Fruit fly (Drosophila melanogaster) whole organism, embryonic: Measurements from ENCODE around the gene Cks85A.

Experiments
- Adf1 ChIP-seq: fragments of 200-800 bp; sonication (Bioruptor generic); IDR thresholded peaks from 2 replicates; pipeline ENCODE4 v1.3.6; 2022; ENCODE audit warnings: missing biosample characterization, missing genetic modification characterization
- Antp ChIP-seq: fragments of 200-800 bp; sonication (Bioruptor generic); optimal IDR thresholded peaks from 3 replicates; lab custom pipeline; 2016; ENCODE audit warnings: missing biosample characterization, missing genetic modification characterization
- Atf6 ChIP-seq: fragments of 200-800 bp; sonication (Bioruptor generic); IDR thresholded peaks from 2 replicates; pipeline ENCODE4 v1.3.6; 2022; ENCODE audit warnings: missing biosample characterization, missing genetic modification characterization
- Bgb ChIP-seq: fragments of 200-800 bp; sonication (Bioruptor generic); IDR thresholded peaks from 2 replicates; pipeline ENCODE4 v1.3.6; 2022; ENCODE audit warnings: missing biosample characterization, missing genetic modification characterization; ENCODE audit not compliant: partially characterized antibody
- C15 ChIP-seq: fragments of 200-800 bp; sonication (Bioruptor generic); IDR thresholded peaks from 3 replicates; pipeline ENCODE4 v1.3.6; 2022; ENCODE audit warnings: missing biosample characterization, missing genetic modification characterization
- CG11504 ChIP-seq: fragments of 200-800 bp; sonication (Bioruptor generic); optimal IDR thresholded peaks from 3 replicates; lab custom pipeline; 2019; ENCODE audit warnings: missing biosample characterization, mild to moderate bottlenecking, missing genetic modification characterization, moderate library complexity
- CG11560 ChIP-seq: fragments of 200-800 bp; sonication (Bioruptor generic); IDR thresholded peaks from 3 replicates; pipeline ENCODE4 v1.3.6; 2022; ENCODE audit warnings: missing biosample characterization, missing genetic modification characterization
- CG12391 ChIP-seq: fragments of 200-800 bp; sonication (Bioruptor generic); optimal IDR thresholded peaks from 3 replicates; lab custom pipeline; 2018; ENCODE audit warnings: missing biosample characterization, mild to moderate bottlenecking, missing genetic modification characterization, moderate library complexity
- CG14667 ChIP-seq: fragments of 200-800 bp; sonication (Bioruptor generic); IDR thresholded peaks from 2 replicates; pipeline ENCODE4 v1.3.6; 2022; ENCODE audit warnings: missing biosample characterization, missing genetic modification characterization
- CG17361 ChIP-seq: fragments of 200-800 bp; sonication (Bioruptor generic); IDR thresholded peaks from 3 replicates; pipeline ENCODE4 v1.3.6; 2022; ENCODE audit warnings: missing biosample characterization, missing genetic modification characterization
- CG31365 ChIP-seq: fragments of 200-800 bp; sonication (Bioruptor generic); optimal IDR thresholded peaks from 2 replicates; lab custom pipeline; 2018; ENCODE audit warnings: missing biosample characterization, mild to moderate bottlenecking, missing genetic modification characterization
- CG31388 ChIP-seq: fragments of 200-800 bp; sonication (Bioruptor generic); optimal IDR thresholded peaks from 2 replicates; lab custom pipeline; 2016; ENCODE audit warnings: missing biosample characterization, missing genetic modification characterization
- CG31441 ChIP-seq: fragments of 200-800 bp; sonication (Bioruptor generic); IDR thresholded peaks from 2 replicates; pipeline ENCODE4 v1.3.6; 2022; ENCODE audit warnings: missing biosample characterization, missing genetic modification characterization
- CG32532 ChIP-seq: fragments of 200-800 bp; sonication (Bioruptor generic); IDR thresholded peaks from 2 replicates; pipeline ENCODE4 v1.3.6; 2022; ENCODE audit warnings: missing biosample characterization, missing genetic modification characterization
- CG33557 ChIP-seq: fragments of 200-800 bp; sonication (Bioruptor generic); optimal IDR thresholded peaks from 2 replicates; lab custom pipeline; 2019; ENCODE audit warnings: missing biosample characterization, mild to moderate bottlenecking, missing genetic modification characterization, moderate library complexity
- CG3726 ChIP-seq: fragments of 200-800 bp; sonication (Bioruptor generic); IDR thresholded peaks from 3 replicates; pipeline ENCODE4, ENCODE4 v1.3.6; 2022; ENCODE audit warnings: missing biosample characterization, missing genetic modification characterization
- CG4282 ChIP-seq: fragments of 200-800 bp; sonication (Bioruptor generic); optimal IDR thresholded peaks from 2 replicates; lab custom pipeline; 2016; ENCODE audit warnings: missing biosample characterization, missing genetic modification characterization
- CG5245 ChIP-seq: fragments of 200-800 bp; sonication (Bioruptor generic); optimal IDR thresholded peaks from 3 replicates; lab custom pipeline; 2016; ENCODE audit warnings: missing biosample characterization, missing genetic modification characterization
- Dbx ChIP-seq: fragments of 200-800 bp; sonication (Bioruptor generic); IDR thresholded peaks from 3 replicates; pipeline ENCODE4 v1.3.6; 2022; ENCODE audit warnings: missing biosample characterization, missing genetic modification characterization
- Fer2 ChIP-seq: fragments of 200-800 bp; sonication (Bioruptor generic); optimal IDR thresholded peaks from 2 replicates; lab custom pipeline; 2018; ENCODE audit warnings: missing biosample characterization, mild to moderate bottlenecking, missing genetic modification characterization, moderate library complexity
- HLH4C ChIP-seq: fragments of 200-800 bp; sonication (Bioruptor generic); IDR thresholded peaks from 3 replicates; pipeline ENCODE4 v1.3.6; 2022; ENCODE audit warnings: missing biosample characterization, missing genetic modification characterization; ENCODE audit not compliant: partially characterized antibody
- Hmx ChIP-seq: fragments of 200-800 bp; sonication (Bioruptor generic); optimal IDR thresholded peaks from 2 replicates; lab custom pipeline; 2016; ENCODE audit warnings: missing biosample characterization, missing genetic modification characterization
- Hr78 ChIP-seq, 2 experiments: fragments of 200-800 bp in 1 of 2; fragments of >200 bp in 1 of 2; sonication (Bioruptor generic) in 1 of 2; optimal IDR thresholded peaks; 2 replicates each; lab custom pipeline; 2017 to 2019; ENCODE audit warnings: missing biosample characterization in 2 of 2, missing genetic modification characterization in 2 of 2, mild to moderate bottlenecking in 1 of 2, moderate library complexity in 1 of 2
- MTF-1 ChIP-seq: fragments of 200-800 bp; sonication (Bioruptor generic); optimal IDR thresholded peaks from 2 replicates; lab custom pipeline; 2018; ENCODE audit warnings: missing biosample characterization, mild to moderate bottlenecking, missing genetic modification characterization, borderline replicate concordance
- Meics ChIP-seq: fragments of 200-800 bp; sonication (Bioruptor generic); optimal IDR thresholded peaks from 2 replicates; lab custom pipeline; 2017; ENCODE audit warnings: missing biosample characterization, mild to moderate bottlenecking, missing genetic modification characterization
- Myb ChIP-seq: fragments of 200-800 bp; sonication (Bioruptor generic); optimal IDR thresholded peaks from 2 replicates; lab custom pipeline; 2016; ENCODE audit warnings: missing biosample characterization, missing genetic modification characterization
- NK7.1 ChIP-seq: fragments of 200-800 bp; sonication (Bioruptor generic); optimal IDR thresholded peaks from 3 replicates; lab custom pipeline; 2016; ENCODE audit warnings: missing biosample characterization, missing genetic modification characterization
- Pdp1 ChIP-seq, 2 experiments: fragments of 200-800 bp; sonication (Bioruptor generic); optimal IDR thresholded peaks; 3 replicates each; lab custom pipeline; 2016; ENCODE audit warnings: missing biosample characterization in 2 of 2, missing genetic modification characterization in 2 of 2, mild to moderate bottlenecking in 1 of 2, moderate library complexity in 1 of 2
- Sry-δ ChIP-seq: fragments of 200-800 bp; sonication (Bioruptor generic); optimal IDR thresholded peaks from 2 replicates; lab custom pipeline; 2016; ENCODE audit warnings: missing biosample characterization, missing genetic modification characterization
- YL-1 ChIP-seq: fragments of 200-800 bp; sonication (Bioruptor generic); optimal IDR thresholded peaks from 3 replicates; lab custom pipeline; 2017; ENCODE audit warnings: missing biosample characterization, mild to moderate bottlenecking, missing genetic modification characterization
- amos ChIP-seq: fragments of 200-800 bp; sonication (Bioruptor generic); IDR thresholded peaks from 2 replicates; pipeline ENCODE4 v1.3.6; 2022; ENCODE audit warnings: missing biosample characterization, missing genetic modification characterization; ENCODE audit not compliant: partially characterized antibody
- bbx ChIP-seq: fragments of 200-800 bp; sonication (Bioruptor generic); IDR thresholded peaks from 2 replicates; pipeline ENCODE4 v1.3.6; 2022; ENCODE audit warnings: missing biosample characterization, missing genetic modification characterization; ENCODE audit not compliant: partially characterized antibody
- dmrt99B ChIP-seq: fragments of 200-800 bp; sonication (Bioruptor generic); optimal IDR thresholded peaks from 2 replicates; lab custom pipeline; 2018; ENCODE audit warnings: missing biosample characterization, mild to moderate bottlenecking, missing genetic modification characterization, moderate library complexity
- en ChIP-seq: fragments of 200-800 bp; sonication (Bioruptor generic); optimal IDR thresholded peaks from 2 replicates; lab custom pipeline; 2016; ENCODE audit warnings: missing biosample characterization, missing genetic modification characterization
- eve ChIP-seq, 2 experiments: fragments of >200 bp; optimal IDR thresholded peaks; 2 replicates each; lab custom pipeline; 2017; ENCODE audit warnings: missing biosample characterization in 2 of 2, missing genetic modification characterization in 2 of 2
- fd3F ChIP-seq: fragments of 200-800 bp; sonication (Bioruptor generic); optimal IDR thresholded peaks from 2 replicates; lab custom pipeline; 2018; ENCODE audit warnings: missing biosample characterization, mild to moderate bottlenecking, missing genetic modification characterization, moderate library complexity
- gt ChIP-seq: fragments of 200-800 bp; sonication (Bioruptor generic); IDR thresholded peaks from 2 replicates; pipeline ENCODE4 v1.3.6; 2022; ENCODE audit warnings: missing biosample characterization, missing genetic modification characterization
- hbn ChIP-seq: fragments of 200-800 bp; sonication (Bioruptor generic); IDR thresholded peaks from 2 replicates; pipeline ENCODE4 v1.3.6; 2022; ENCODE audit warnings: missing biosample characterization, missing genetic modification characterization; ENCODE audit not compliant: partially characterized antibody
- ind ChIP-seq: fragments of 200-800 bp; sonication (Bioruptor generic); optimal IDR thresholded peaks from 3 replicates; lab custom pipeline; 2016; ENCODE audit warnings: missing biosample characterization, missing genetic modification characterization
- jing ChIP-seq: fragments of 200-800 bp; sonication (Bioruptor generic); optimal IDR thresholded peaks from 2 replicates; lab custom pipeline; 2018; ENCODE audit warnings: missing biosample characterization, mild to moderate bottlenecking, missing genetic modification characterization
- pum ChIP-seq: fragments of 200-800 bp; sonication (Bioruptor generic); optimal IDR thresholded peaks from 2 replicates; lab custom pipeline; 2016; ENCODE audit warnings: missing biosample characterization, missing genetic modification characterization
- run ChIP-seq: fragments of 200-800 bp; sonication (Bioruptor generic); optimal IDR thresholded peaks from 3 replicates; lab custom pipeline; 2018; ENCODE audit warnings: missing biosample characterization, mild to moderate bottlenecking, missing genetic modification characterization
- salm ChIP-seq: fragments of 200-800 bp; sonication (Bioruptor generic); optimal IDR thresholded peaks from 2 replicates; lab custom pipeline; 2018; ENCODE audit warnings: missing biosample characterization, mild to moderate bottlenecking, missing genetic modification characterization
- toy ChIP-seq: fragments of 200-800 bp; sonication (Bioruptor generic); IDR thresholded peaks from 2 replicates; pipeline ENCODE4 v1.3.6; 2022; ENCODE audit warnings: missing biosample characterization, missing genetic modification characterization
- trh ChIP-seq: fragments of 200-800 bp; sonication (Bioruptor generic); optimal IDR thresholded peaks from 2 replicates; lab custom pipeline; 2016; ENCODE audit warnings: missing biosample characterization, missing genetic modification characterization
- tx ChIP-seq: fragments of 200-800 bp; sonication (Bioruptor generic); optimal IDR thresholded peaks from 2 replicates; lab custom pipeline; 2016; ENCODE audit warnings: missing biosample characterization, missing genetic modification characterization
- wdn ChIP-seq: fragments of 200-800 bp; sonication (Bioruptor generic); IDR thresholded peaks from 2 replicates; pipeline ENCODE4 v1.3.6; 2022; ENCODE audit warnings: missing biosample characterization, missing genetic modification characterization
- wek ChIP-seq: fragments of 200-800 bp; sonication (Bioruptor generic); optimal IDR thresholded peaks from 3 replicates; lab custom pipeline; 2018; ENCODE audit warnings: missing biosample characterization, mild to moderate bottlenecking, missing genetic modification characterization, moderate library complexity

The Cks85A gene

DNA sequence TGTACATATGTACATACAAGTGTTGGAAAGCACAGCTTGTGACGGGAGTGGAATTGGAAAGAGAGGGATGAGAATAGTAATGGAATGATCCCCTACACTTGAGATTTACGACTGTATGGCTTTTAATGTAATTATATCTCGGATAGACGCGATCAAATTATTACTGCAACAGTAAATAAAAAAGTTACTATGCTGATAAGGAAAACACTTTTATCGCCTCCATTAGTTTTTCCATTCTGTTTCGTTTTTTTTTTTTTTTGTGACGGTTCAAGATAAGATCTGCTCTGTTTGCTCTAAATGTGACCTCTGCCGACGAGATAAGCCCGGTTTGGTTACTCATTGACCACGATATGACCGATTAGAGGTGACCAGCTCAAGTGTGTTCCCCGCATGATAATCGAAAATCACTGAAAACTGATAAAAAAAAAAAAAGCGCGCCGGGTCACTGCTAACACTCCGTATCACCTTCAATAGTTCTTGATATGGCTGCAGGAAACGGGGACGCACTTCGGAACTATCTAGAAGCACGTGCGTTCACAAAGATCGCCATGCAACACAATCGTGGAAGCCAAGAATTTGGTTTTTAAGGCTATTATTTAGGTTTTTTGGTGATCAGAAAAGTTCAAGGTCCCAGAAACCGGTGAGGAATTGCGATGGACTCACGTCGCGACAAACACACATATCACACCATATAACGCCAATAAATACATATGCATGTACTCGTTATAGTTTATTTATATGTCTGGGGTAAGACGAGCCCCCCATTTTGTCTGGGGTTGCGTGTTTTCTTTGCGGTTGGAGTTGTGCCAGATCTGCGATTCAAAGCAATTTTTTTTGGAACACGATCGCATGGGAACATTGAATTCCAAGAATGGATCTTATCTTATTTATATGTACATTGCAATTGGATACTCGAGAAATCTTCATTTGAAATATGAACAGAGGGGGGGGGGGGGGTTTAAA is 47.4 kb downstream of the Cks85A start, which contains the start of gene p (continued):
- TF ChIP-seq Bgb (GFP tag; lab: Robert Waterston, UW) (no peak), CG11560 (no peak), CG32532 (GFP tag; lab: Robert Waterston, UW) (peak; percentile 55; the same call in 1 of the 2 replicates), CG31365 (tag; lab: Kevin White, UChicago) (no peak), tx (no peak), Antp (GFP tag; lab: Kevin White, UChicago) (peak; percentile 19), CG4282 (GFP tag; lab: Kevin White, UChicago) (no peak), NK7.1 (GFP tag; lab: Kevin White, UChicago) (peak; percentile 10), CG3726 (GFP tag; lab: Robert Waterston, UW) (no peak), Pdp1 (GFP tag; optimal IDR thresholded peaks at IDR 0.05; lab: Kevin White, UChicago) (peak; percentile 11 to 44), trh (GFP tag; lab: Kevin White, UChicago) (no peak), jing (no peak), Adf1 (GFP tag; lab: Robert Waterston, UW) (no peak), dmrt99B (tag; lab: Kevin White, UChicago) (peak; percentile 37), amos (no peak), CG14667 (GFP tag; lab: Robert Waterston, UW) (no peak), Hmx (GFP tag; lab: Kevin White, UChicago) (no peak), CG12391 (tag; lab: Kevin White, UChicago) (peak; percentile 17), toy (GFP tag; lab: Robert Waterston, UW) (no peak), C15 (GFP tag; lab: Robert Waterston, UW) (no peak), Sry-δ (GFP tag; lab: Kevin White, UChicago) (no peak), pum (GFP tag; lab: Kevin White, UChicago) (peak; percentile 43), HLH4C (no peak), CG31388 (GFP tag; lab: Kevin White, UChicago) (no peak), hbn (GFP tag; lab: Robert Waterston, UW) (no peak), run (tag; lab: Kevin White, UChicago) (peak; percentile 68), eve (GFP tag; optimal IDR thresholded peaks at IDR 0.05; lab: Kevin White, UChicago) (no peak), CG33557 (peak; percentile 63), wek (GFP tag; lab: Kevin White, UChicago) (peak; percentile 39), CG5245 (GFP tag; lab: Kevin White, UChicago) (peak; percentile 40), en (GFP tag; lab: Kevin White, UChicago) (no peak), Fer2 (tag; lab: Kevin White, UChicago) (peak; percentile 4), Meics (GFP tag; lab: Kevin White, UChicago) (peak; percentile 60), CG31441 (peak; percentile 26; the same call in 1 of the 2 replicates), CG11504 (tag; lab: Kevin White, UChicago) (peak; percentile 49), Dbx (GFP tag; lab: Robert Waterston, UW) (0 out of 3 replicates have a peak, but pooled peaks have one; percentile 25), gt (GFP tag; lab: Robert Waterston, UW) (no peak), Hr78 (GFP tag; optimal IDR thresholded peaks at IDR 0.05; lab: Kevin White, UChicago) (peak in 1 of 2 experiments; percentile 98), MTF-1 (GFP tag; lab: Kevin White, UChicago) (no peak), Myb (GFP tag; lab: Kevin White, UChicago) (peak; percentile 32), YL-1 (GFP tag; lab: Kevin White, UChicago) (peak; percentile 16), wdn (GFP tag; lab: Robert Waterston, UW) (0 out of 2 replicates have a peak, but pooled peaks have one; percentile 21), fd3F (GFP tag; lab: Kevin White, UChicago) (no peak), Atf6 (GFP tag; lab: Robert Waterston, UW) (0 out of 2 replicates have a peak, but pooled peaks have one; percentile 28), salm (peak; percentile 64), CG17361 (GFP tag; lab: Robert Waterston, UW) (no peak), ind (GFP tag; lab: Kevin White, UChicago) (peak; percentile 30), bbx (no peak)
